Worm (Caenorhabditis elegans) whole organism, L3 larva: Measurements from ENCODE around the gene stc-1.

Experiments used
- aly-2 ChIP-seq: fragments of 150-350 bp; optimal IDR thresholded peaks from 2 replicates; lab custom pipeline; 2014; ENCODE audit warnings: missing biosample characterization, missing genetic modification characterization
- hmg-11 ChIP-seq: sonication (generic microtip); optimal IDR thresholded peaks from 2 replicates; lab custom pipeline; 2016; ENCODE audit warnings: missing genetic modification characterization, missing compliant biosample characterization
- lin-15B ChIP-seq: fragments of 150-350 bp; optimal IDR thresholded peaks from 2 replicates; lab custom pipeline; 2014; ENCODE audit warnings: missing biosample characterization, missing genetic modification characterization
- lin-39 ChIP-seq: fragments of 150-350 bp; optimal IDR thresholded peaks from 2 replicates; lab custom pipeline; 2018; ENCODE audit warnings: missing biosample characterization, missing genetic modification reagents, missing genetic modification characterization
- nfya-1 ChIP-seq: sonication (generic microtip); optimal IDR thresholded peaks from 2 replicates; lab custom pipeline; 2017; ENCODE audit warnings: missing genetic modification characterization, mild to moderate bottlenecking, missing compliant biosample characterization, antibody characterized with exemption, moderate library complexity; ENCODE audit not compliant: insufficient read depth
- nhr-12 ChIP-seq: fragments of 150-350 bp; optimal IDR thresholded peaks from 2 replicates; lab custom pipeline; 2014; ENCODE audit warnings: missing biosample characterization, missing genetic modification characterization
- nhr-237 ChIP-seq: fragments of 150-350 bp; optimal IDR thresholded peaks from 2 replicates; lab custom pipeline; 2014; ENCODE audit warnings: missing biosample characterization, missing genetic modification characterization
- skn-1 ChIP-seq: fragments of 150-350 bp; optimal IDR thresholded peaks from 2 replicates; lab custom pipeline; 2014; ENCODE audit warnings: missing biosample characterization, missing genetic modification characterization
- tbx-2 ChIP-seq: sonication (generic microtip); optimal IDR thresholded peaks from 2 replicates; lab custom pipeline; 2016; ENCODE audit warnings: mild to moderate bottlenecking, missing genetic modification characterization, missing compliant biosample characterization
- unc-62 ChIP-seq: fragments of 150-350 bp; sonication (generic microtip); optimal IDR thresholded peaks from 4 replicates; lab custom pipeline; 2014; ENCODE audit warnings: missing biosample characterization, missing genetic modification reagents, missing genetic modification characterization

ce11 chrII:8529176-8529698 is 36.7 kb downstream of the stc-1 start:
- no peak for TF ChIP-seq nhr-237 (tag; lab: Kevin White, UChicago)
- TF ChIP-seq lin-15B (tag; lab: Kevin White, UChicago), result no peak
- no peak for TF ChIP-seq hmg-11 (tag; lab: Kevin White, UChicago)
- TF ChIP-seq nhr-12 (tag; lab: Kevin White, UChicago), result no peak
- TF ChIP-seq lin-39 (tag; lab: Kevin White, UChicago), result no peak
- TF ChIP-seq aly-2 (tag; lab: Kevin White, UChicago), result no peak
- no peak for TF ChIP-seq nfya-1 (tag; lab: Kevin White, UChicago)
- TF ChIP-seq unc-62 (GFP tag; lab: Kevin White, UChicago), result no peak
- TF ChIP-seq skn-1, result no peak
- TF ChIP-seq tbx-2 (tag; lab: Kevin White, UChicago), result no peak
